Worm (Caenorhabditis elegans) whole organism, L3 larva: Measurements from ENCODE around the gene Y37E11AL.12.

Source experiments
- daf-12 ChIP-seq: fragments of 150-350 bp; optimal IDR thresholded peaks from 2 replicates; lab custom pipeline; 2014; ENCODE audit warnings: missing biosample characterization, missing genetic modification reagents, missing genetic modification characterization
- elt-2 ChIP-seq: sonication (generic microtip); optimal IDR thresholded peaks from 2 replicates; lab custom pipeline; 2016; ENCODE audit warnings: missing genetic modification reagents, mild to moderate bottlenecking, missing genetic modification characterization, missing compliant biosample characterization
- eor-1 ChIP-seq, 2 experiments: fragments of 150-350 bp; optimal IDR thresholded peaks; 2 replicates each; lab custom pipeline; 2014 to 2018; ENCODE audit warnings: missing biosample characterization in 2 of 2, missing genetic modification characterization in 2 of 2
- fos-1 ChIP-seq: fragments of 150-350 bp; optimal IDR thresholded peaks from 2 replicates; lab custom pipeline; 2014; ENCODE audit warnings: missing biosample characterization, missing genetic modification characterization
- lsy-12 ChIP-seq: sonication (generic microtip); optimal IDR thresholded peaks from 2 replicates; lab custom pipeline; 2016; ENCODE audit warnings: mild to moderate bottlenecking, missing genetic modification characterization, missing compliant biosample characterization
- mdl-1 ChIP-seq: fragments of 150-350 bp; optimal IDR thresholded peaks from 2 replicates; lab custom pipeline; 2014; ENCODE audit warnings: missing biosample characterization, missing genetic modification characterization
- nhr-11 ChIP-seq: fragments of 150-350 bp; optimal IDR thresholded peaks from 2 replicates; lab custom pipeline; 2014; ENCODE audit warnings: missing biosample characterization, missing genetic modification characterization
- nhr-23 ChIP-seq: fragments of 150-350 bp; optimal IDR thresholded peaks from 2 replicates; lab custom pipeline; 2014; ENCODE audit warnings: missing biosample characterization, missing genetic modification reagents, missing genetic modification characterization
- snpc-4 ChIP-seq: fragments of 150-350 bp; optimal IDR thresholded peaks from 2 replicates; lab custom pipeline; 2014; ENCODE audit warnings: missing biosample characterization, missing genetic modification characterization

DNA sequence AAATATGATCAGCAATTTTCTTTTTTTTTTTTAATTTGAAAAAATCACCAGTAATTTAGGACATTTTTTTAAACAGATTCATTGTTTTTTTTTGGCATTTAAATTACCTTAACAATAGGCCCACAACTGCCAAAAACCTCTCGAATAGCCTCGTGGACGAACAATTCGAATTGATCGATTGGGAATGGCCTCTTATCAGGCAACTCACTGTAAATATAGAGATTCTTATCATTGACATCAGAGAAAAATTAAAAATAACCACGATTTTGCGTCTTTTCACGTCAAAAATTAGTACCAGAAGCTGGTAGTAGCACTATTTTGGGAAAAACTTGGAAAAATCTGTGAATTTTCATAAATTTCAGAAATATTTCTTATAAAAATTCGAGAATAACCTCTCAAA is 20.2 kb upstream of the Y37E11AL.12 start:
- TF ChIP-seq mdl-1 (tag; lab: Kevin White, UChicago) (no peak), fos-1 (tag; lab: Kevin White, UChicago) (no peak), daf-12 (tag; lab: Kevin White, UChicago) (no peak), nhr-23 (tag; lab: Kevin White, UChicago) (no peak), snpc-4 (tag; lab: Kevin White, UChicago) (no peak), eor-1 (tag; optimal IDR thresholded peaks at IDR 0.05; lab: Kevin White, UChicago) (no peak), elt-2 (peak; percentile 47), lsy-12 (tag; lab: Kevin White, UChicago) (no peak), nhr-11 (tag; lab: Kevin White, UChicago) (no peak)
